Fruit fly (Drosophila melanogaster) whole organism, embryonic: ENCODE results near the gene CG17841.

Source experiments
- C15 ChIP-seq: fragments of 200-800 bp; sonication (Bioruptor generic); IDR thresholded peaks from 3 replicates; pipeline ENCODE4 v1.3.6; 2022; ENCODE audit warnings: missing biosample characterization, missing genetic modification characterization
- CG12219 ChIP-seq: fragments of 200-800 bp; sonication (Bioruptor generic); optimal IDR thresholded peaks from 3 replicates; lab custom pipeline; 2018; ENCODE audit warnings: missing biosample characterization, mild to moderate bottlenecking, missing genetic modification characterization
- CG1529 ChIP-seq: fragments of 200-800 bp; sonication (Bioruptor generic); optimal IDR thresholded peaks from 3 replicates; lab custom pipeline; 2018; ENCODE audit warnings: missing biosample characterization, missing genetic modification characterization
- CG33213 ChIP-seq: fragments of 200-800 bp; sonication (Bioruptor generic); optimal IDR thresholded peaks from 3 replicates; lab custom pipeline; 2016; ENCODE audit warnings: missing biosample characterization, missing genetic modification characterization
- CG4404 ChIP-seq: fragments of 200-800 bp; sonication (Bioruptor generic); IDR thresholded peaks from 2 replicates; pipeline ENCODE4 v1.3.6; 2022; ENCODE audit warnings: missing biosample characterization, missing genetic modification characterization
- CG7372 ChIP-seq: fragments of 200-800 bp; sonication (Bioruptor generic); IDR thresholded peaks from 2 replicates; pipeline ENCODE4 v1.3.6; 2022; ENCODE audit warnings: missing biosample characterization, missing genetic modification characterization
- Camta ChIP-seq: fragments of 200-800 bp; sonication (Bioruptor generic); optimal IDR thresholded peaks from 2 replicates; lab custom pipeline; 2016; ENCODE audit warnings: missing biosample characterization, missing genetic modification characterization
- Dfd ChIP-seq, 2 experiments: fragments of >200 bp; optimal IDR thresholded peaks; 2 replicates each; lab custom pipeline; 2017; ENCODE audit warnings: missing biosample characterization in 2 of 2, missing genetic modification characterization in 2 of 2
- Doc2 ChIP-seq: fragments of 200-800 bp; sonication (Bioruptor generic); IDR thresholded peaks from 2 replicates; pipeline ENCODE4 v1.3.6; 2022; ENCODE audit warnings: missing biosample characterization, missing genetic modification characterization
- Mes4 ChIP-seq: fragments of 200-800 bp; sonication (Bioruptor generic); optimal IDR thresholded peaks from 2 replicates; lab custom pipeline; 2016; ENCODE audit warnings: missing biosample characterization, missing genetic modification characterization
- Ssrp ChIP-seq: fragments of 200-800 bp; sonication (Bioruptor generic); optimal IDR thresholded peaks from 2 replicates; lab custom pipeline; 2018; ENCODE audit warnings: missing biosample characterization, mild to moderate bottlenecking, missing genetic modification characterization, moderate library complexity
- bsh ChIP-seq, 2 experiments: fragments of 200-800 bp; sonication (Bioruptor generic); optimal IDR thresholded peaks; 2 replicates each; lab custom pipeline; 2017 to 2018; ENCODE audit warnings: mild to moderate bottlenecking in 2 of 2, missing biosample characterization in 2 of 2, missing genetic modification characterization in 2 of 2, moderate library complexity in 1 of 2
- pho ChIP-seq: fragments of 200-800 bp; sonication (Bioruptor generic); optimal IDR thresholded peaks from 2 replicates; lab custom pipeline; 2016; ENCODE audit warnings: missing biosample characterization, missing genetic modification characterization
- sc ChIP-seq, 3 experiments: fragments of >200 bp in 2 of 3; fragments of 200-800 bp in 1 of 3; sonication (Bioruptor generic) in 1 of 3; optimal IDR thresholded peaks; 2 replicates in 2 of 3; 3 replicates in 1 of 3; lab custom pipeline; 2017; ENCODE audit warnings: mild to moderate bottlenecking in 1 of 3, missing biosample characterization in 1 of 3, missing genetic modification characterization in 1 of 3, missing genetic modification reagents in 1 of 3
- slou ChIP-seq: fragments of 200-800 bp; sonication (Bioruptor generic); optimal IDR thresholded peaks from 3 replicates; lab custom pipeline; 2016; ENCODE audit warnings: missing biosample characterization, missing genetic modification characterization
- tll ChIP-seq, 2 experiments: fragments of 200-800 bp in 1 of 2; fragments of >200 bp in 1 of 2; sonication (Bioruptor generic) in 1 of 2; optimal IDR thresholded peaks; 2 replicates each; lab custom pipeline; 2017 to 2019; ENCODE audit warnings: missing biosample characterization in 2 of 2, missing genetic modification characterization in 2 of 2, mild to moderate bottlenecking in 1 of 2, moderate library complexity in 1 of 2

The CG17841 gene

dm6 chrX:10432712-10433111, 64.9 kb downstream of the CG17841 start, which contains the start of gene CG12640:
Gene CG12640 (minus strand): TSS chrX:10432812.
- TF ChIP-seq Ssrp (tag; lab: Kevin White, UChicago), result no peak
- TF ChIP-seq Doc2, result no peak
- no peak for TF ChIP-seq CG1529
- TF ChIP-seq CG33213, result no peak
- no peak for TF ChIP-seq pho (GFP tag; lab: Kevin White, UChicago)
- no peak for TF ChIP-seq Mes4 (GFP tag; lab: Kevin White, UChicago)
- TF ChIP-seq C15 (GFP tag; lab: Robert Waterston, UW), result no peak
- no peak for TF ChIP-seq Camta (GFP tag; lab: Kevin White, UChicago)
- no peak for TF ChIP-seq tll (GFP tag; optimal IDR thresholded peaks at IDR 0.05; lab: Kevin White, UChicago)
- TF ChIP-seq CG4404 (GFP tag; lab: Robert Waterston, UW), result no peak
- no peak for TF ChIP-seq bsh (GFP tag; optimal IDR thresholded peaks at IDR 0.05; lab: Kevin White, UChicago)
- no peak for TF ChIP-seq sc (optimal IDR thresholded peaks at IDR 0.05; lab: Kevin White, UChicago)
- no peak for TF ChIP-seq sc (GFP tag; optimal IDR thresholded peaks at IDR 0.05; lab: Kevin White, UChicago)
- TF ChIP-seq Dfd (GFP tag; optimal IDR thresholded peaks at IDR 0.05; lab: Kevin White, UChicago), result no peak
- TF ChIP-seq CG7372 (GFP tag; lab: Robert Waterston, UW), result no peak
- no peak for TF ChIP-seq CG12219
- TF ChIP-seq slou (GFP tag; lab: Kevin White, UChicago), result no peak
